Worm (Caenorhabditis elegans) whole organism, L4/young adult: ENCODE data around the gene D2045.7.
"Not testable (repeated sequence)": the region's sequence is repeated elsewhere in the genome, so short reads cannot be mapped to it uniquely, and the experiment has no call there.

Source experiments
- W03F9.2 ChIP-seq: fragments of 150-350 bp; optimal IDR thresholded peaks from 2 replicates; lab custom pipeline; 2014; ENCODE audit warnings: missing biosample characterization, missing genetic modification characterization
- dao-5 ChIP-seq: sonication (generic microtip); optimal IDR thresholded peaks from 2 replicates; lab custom pipeline; 2016; ENCODE audit warnings: missing genotype, missing genetic modification characterization, moderate library complexity, missing compliant biosample characterization
- him-1 ChIP-seq: sonication (generic microtip); optimal IDR thresholded peaks from 2 replicates; lab custom pipeline; 2016; ENCODE audit warnings: missing genotype, missing genetic modification reagents, missing genetic modification characterization, missing compliant biosample characterization

Gene D2045.7

DNA sequence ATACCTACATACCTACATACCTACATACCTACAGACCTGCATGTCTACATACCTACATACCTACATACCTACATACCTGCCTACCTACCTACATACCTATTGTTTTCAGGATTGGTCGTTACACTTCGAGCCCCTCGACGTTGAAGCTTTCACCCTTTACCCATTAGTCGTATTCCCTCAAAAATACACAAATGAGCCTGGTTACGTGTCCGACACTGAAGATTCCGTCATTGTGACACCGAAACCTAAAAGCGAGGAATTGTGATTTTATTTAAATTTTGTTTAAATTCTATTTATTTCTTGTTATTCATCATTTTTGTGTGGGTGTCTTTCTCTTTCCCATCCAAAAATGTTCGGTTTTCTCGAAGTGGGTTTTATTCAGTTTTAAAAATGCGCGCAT, at the start of gene D2045.7:
D2045.7 (plus strand) TSS at position 301 of the 400 bp plus-strand sequence.
- no peak for TF ChIP-seq him-1 (tag; lab: Kevin White, UChicago)
- no peak for TF ChIP-seq dao-5 (tag; lab: Kevin White, UChicago)
- no peak for TF ChIP-seq W03F9.2

DNA sequence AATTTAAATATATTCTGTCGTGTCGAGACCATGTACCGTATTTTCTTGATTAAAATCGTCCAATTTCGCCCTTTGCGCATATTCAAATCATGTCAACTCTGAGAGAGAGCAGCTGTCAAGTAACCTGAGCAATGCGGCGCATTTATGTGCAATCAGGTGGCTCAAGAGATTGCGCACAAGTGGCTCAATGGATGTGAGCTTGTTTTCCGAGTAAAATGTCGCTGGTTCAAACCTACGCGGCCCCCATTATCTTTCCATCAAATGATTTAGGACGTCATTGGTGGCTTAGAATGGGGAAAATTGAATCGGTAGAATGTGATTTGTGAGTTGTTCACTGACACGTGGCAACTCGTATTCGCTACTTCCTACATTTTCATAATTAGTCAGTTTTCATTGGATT, 47.2 kb upstream of the D2045.7 start:
- no peak for TF ChIP-seq dao-5 (tag; lab: Kevin White, UChicago)
- no peak for TF ChIP-seq W03F9.2
- TF ChIP-seq him-1 (tag; lab: Kevin White, UChicago): peak; percentile 2

DNA sequence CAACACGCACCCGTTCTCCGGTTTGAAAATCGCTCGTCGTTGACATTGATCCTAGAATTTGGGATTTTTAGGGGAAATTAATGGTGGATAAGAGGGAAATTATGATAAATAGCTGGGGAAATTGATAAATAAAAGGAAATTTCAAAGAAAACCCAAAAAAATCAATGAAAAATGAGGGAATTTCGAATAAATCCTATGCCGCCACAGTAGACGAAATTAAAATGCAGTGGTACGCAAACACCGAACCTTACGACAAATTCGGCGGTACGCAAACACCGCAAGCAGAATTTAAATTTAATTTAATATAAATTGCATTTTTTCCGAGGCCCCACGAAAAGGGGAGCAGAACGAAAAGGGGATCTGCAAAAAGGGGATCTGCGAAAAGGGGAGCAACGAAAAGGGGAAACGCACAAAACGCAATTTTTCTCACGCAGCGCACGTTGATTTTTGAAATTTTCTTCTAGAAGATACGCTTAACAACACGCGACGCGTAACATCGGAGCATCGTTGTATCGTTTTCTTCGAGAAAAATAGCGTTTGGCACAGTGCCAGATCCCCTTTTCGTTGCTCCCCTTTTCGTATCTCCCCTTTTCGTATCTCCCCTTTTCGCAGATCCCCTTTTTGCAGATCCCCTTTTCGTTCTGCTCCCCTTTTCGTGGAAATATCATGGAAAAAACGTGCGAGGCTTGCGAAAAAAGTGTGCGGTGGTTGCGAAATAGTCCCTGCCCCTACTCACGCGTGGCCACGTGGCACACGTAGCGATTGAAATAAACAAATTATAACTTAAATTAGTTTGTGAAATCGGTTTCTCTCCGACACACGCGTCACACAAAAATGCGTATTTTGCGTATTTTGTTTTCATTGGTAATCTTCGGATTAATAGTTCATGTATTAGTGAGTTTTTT, 43.1 kb upstream of the D2045.7 start, which contains the start of the genes smrd-1 and enu-3.1:
smrd-1 (minus strand) TSS at position 51 of the 905 bp plus-strand sequence.
enu-3.1 (plus strand) TSS at position 339 of the 905 bp plus-strand sequence.
- TF ChIP-seq W03F9.2 (peak; percentile 15), him-1 (tag; lab: Kevin White, UChicago) (peak; percentile 6)

DNA sequence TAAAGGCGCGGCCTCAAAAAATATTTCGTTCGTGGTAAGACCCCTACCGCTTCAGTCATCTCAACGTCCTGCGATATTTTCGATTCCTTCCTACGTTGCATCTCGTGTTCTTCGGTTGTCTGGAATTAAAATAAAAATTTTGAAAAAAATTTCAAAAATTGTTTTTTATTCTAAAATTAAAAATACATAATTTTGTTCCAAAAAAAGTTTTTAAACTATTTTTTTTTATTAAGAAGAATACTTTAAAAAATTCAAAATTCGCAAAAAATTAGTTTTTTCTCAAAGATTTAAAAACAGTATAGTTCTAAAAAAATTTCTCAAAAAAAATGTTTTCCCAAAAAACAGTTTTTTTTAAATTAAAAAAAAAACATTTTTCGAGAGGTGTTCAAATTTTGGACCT, 40.5 kb upstream of the D2045.7 start, which contains the start of gene H04D03.6:
H04D03.6 (minus strand) TSS at position 101 of the 400 bp plus-strand sequence.
- TF ChIP-seq dao-5 (tag; lab: Kevin White, UChicago); W03F9.2; him-1 (tag; lab: Kevin White, UChicago): not testable (repeated sequence)

DNA sequence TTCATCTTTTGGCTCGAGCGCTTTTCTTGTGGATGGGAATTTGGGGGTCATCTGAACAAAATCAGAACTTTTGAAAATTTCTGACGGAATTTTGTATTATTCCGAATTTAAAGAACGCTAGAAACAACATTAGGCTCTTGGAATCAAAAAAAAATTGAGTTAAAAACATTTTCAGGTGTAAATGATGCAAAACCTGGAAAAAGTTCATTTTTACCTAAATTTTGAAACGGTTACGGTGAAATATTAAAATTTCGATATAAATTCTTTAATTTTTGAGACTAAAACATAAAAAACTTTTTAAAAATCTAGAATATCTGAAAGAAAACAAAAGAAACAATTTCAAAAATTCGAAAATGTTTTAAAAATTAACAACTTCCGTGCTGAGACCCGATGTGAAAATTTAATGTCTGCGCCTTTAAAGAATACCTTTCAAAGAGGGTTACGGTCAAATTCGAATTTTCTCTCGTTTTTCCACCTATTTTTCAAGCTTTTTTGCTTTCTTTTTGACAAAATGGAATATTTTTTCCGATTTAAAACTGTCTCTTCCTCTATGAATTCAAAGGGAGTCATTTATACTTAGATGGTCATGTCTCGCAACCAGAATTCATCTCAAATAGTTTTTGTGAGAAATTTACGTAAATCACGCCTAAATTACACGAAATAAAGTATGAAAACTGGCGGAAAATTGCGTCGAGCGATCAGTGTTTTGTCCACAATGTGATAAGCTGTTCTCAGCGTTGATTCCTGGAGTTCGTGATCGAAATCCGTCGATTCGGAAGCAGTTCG, 36.7 kb upstream of the D2045.7 start, which contains the start of the genes H04D03.2 and ecps-2:
H04D03.2 (minus strand) TSS at position 51 of the 786 bp plus-strand sequence.
ecps-2 (plus strand) TSS at position 736 of the 786 bp plus-strand sequence.
- TF ChIP-seq him-1 (tag; lab: Kevin White, UChicago): no peak
- TF ChIP-seq dao-5 (tag; lab: Kevin White, UChicago): no peak
- no peak for TF ChIP-seq W03F9.2

DNA sequence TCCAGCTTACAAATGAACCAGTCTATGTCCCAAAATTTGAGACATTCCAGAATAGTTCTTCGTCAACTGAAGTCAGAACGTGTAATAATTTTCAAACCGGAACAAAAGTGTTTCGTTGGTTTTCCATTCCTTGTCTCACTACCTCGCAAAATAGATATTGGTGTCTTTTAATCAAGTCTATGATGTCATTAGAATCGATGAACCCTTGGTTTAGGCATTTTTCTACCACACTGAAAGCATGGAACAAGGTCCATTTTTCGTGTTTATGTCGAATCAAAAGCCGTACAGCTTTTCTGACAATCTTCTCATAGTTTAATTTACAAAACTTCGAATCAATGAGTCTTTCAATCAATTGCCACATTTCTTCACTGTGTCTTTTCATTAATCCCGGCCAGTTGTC, 32.5 kb upstream of the D2045.7 start, which contains the start of gene H04D03.7:
H04D03.7 (minus strand) TSS at position 101 of the 400 bp plus-strand sequence.
- TF ChIP-seq W03F9.2: no peak
- TF ChIP-seq dao-5 (tag; lab: Kevin White, UChicago): no peak
- TF ChIP-seq him-1 (tag; lab: Kevin White, UChicago): no peak

DNA sequence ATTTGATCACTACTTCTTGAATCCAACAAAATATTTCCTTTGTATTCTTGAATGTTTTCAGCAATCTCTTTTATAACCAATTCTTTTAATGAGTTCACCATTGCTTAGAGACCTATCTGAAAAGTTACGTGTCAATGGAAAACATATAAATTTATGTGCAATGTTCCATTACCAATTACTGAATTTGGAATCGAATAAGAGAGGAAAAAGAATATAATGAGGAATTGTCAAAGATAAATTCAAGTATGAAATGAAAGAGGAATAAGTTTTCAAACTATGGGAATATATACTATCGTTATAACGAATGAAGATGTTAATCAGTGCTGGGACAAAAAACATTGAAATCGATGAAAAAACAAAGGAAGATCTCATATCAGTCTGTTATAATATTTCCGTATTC, 28.3 kb upstream of the D2045.7 start, which contains the start of gene H04D03.4:
H04D03.4 (minus strand) TSS at position 101 of the 400 bp plus-strand sequence.
- TF ChIP-seq him-1 (tag; lab: Kevin White, UChicago) (no peak), dao-5 (tag; lab: Kevin White, UChicago) (no peak), W03F9.2 (no peak)

DNA sequence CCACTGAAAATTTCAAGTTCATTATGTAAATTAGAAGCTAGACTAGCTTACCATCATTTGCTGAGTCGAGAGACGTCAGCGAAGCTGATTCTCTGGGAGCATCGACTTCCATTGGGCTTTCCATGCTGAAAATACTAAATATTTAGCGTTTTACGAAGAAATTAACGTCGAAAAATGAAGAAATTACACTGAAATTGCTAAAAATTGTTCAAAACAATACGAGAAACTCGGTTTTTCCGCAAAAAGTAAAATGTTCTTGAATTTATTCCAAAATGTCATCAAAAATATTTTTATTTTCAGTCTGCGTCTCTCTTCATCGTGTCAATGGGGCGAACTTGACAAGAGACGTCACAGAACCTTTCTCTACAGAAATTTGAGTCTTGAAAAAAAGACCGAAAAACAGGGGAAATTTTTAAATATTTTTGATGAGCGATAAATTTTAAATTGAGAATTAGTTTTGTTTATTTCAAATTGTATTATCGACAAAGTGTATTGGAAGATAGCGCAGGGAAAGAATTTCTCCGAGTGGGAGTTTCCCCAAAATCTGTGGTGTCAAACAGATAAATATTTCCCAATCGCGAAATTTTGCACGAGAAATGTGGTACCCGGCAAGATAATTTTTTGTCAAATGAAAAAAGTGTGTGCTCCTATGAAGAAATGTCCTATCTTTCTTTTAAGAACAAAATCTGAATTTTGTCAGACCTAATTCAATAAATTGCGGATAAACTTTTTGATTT, 18.7 kb upstream of the D2045.7 start, which contains the start of gene ecps-1:
ecps-1 (minus strand) TSS at position 125 of the 737 bp plus-strand sequence.
- peak; percentile 5 for TF ChIP-seq him-1 (tag; lab: Kevin White, UChicago)
- TF ChIP-seq dao-5 (tag; lab: Kevin White, UChicago): no peak
- TF ChIP-seq W03F9.2: peak; percentile 94

DNA sequence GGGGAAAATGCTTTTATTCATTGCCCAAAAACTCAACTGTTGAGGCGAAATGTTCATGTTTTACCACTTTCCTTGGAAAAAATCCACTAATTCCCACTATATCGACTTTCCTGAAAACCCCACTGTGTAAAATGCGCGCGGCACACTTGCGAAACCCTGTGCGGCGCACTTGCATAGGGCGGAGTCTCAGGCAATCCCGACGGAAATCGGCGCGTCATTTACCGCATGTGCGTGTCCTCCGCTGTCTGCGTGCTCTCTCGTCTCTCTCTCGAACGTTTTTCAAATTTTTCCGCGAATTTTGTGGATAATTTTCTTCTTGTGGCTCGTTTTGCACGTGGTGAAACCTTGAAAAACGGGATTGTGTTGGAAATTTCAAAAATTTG, 18.1 kb upstream of the D2045.7 start, which contains the start of gene atx-2:
atx-2 (plus strand) TSS at position 226 of the 383 bp plus-strand sequence.
- TF ChIP-seq dao-5 (tag; lab: Kevin White, UChicago): peak; percentile 74
- peak; percentile 84 for TF ChIP-seq W03F9.2
- TF ChIP-seq him-1 (tag; lab: Kevin White, UChicago): peak; percentile 35

DNA sequence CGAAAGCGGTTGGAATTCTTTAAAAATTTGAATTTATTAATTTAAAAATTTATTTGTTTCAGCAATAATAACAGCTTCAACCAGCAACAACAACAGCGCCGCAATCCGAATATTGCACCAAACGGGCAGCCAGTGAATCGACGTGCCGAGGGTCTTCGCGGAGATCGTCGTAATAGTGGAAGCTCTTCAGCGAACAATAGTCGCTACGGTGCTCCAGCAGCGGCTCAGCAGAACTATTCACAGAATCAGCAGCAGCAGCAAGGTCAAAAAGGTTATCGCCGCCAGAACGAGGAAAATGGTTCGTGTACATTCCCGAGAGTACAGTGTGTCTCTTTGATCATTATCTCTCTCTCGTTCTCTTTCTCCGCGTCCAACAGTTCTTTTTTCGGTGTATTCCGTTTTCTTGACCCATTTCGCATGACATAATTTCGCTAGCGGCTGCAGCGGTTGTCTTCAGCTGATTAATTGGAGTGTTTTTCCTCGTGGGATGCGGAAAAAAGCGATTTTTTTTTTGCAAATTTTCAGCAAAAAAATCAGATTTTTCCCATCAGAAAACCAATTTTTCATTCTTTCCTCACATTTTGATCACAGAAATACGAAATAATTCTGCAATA, 16.2 kb upstream of the D2045.7 start:
- TF ChIP-seq dao-5 (tag; lab: Kevin White, UChicago) (no peak), him-1 (tag; lab: Kevin White, UChicago) (no peak), W03F9.2 (no peak)

DNA sequence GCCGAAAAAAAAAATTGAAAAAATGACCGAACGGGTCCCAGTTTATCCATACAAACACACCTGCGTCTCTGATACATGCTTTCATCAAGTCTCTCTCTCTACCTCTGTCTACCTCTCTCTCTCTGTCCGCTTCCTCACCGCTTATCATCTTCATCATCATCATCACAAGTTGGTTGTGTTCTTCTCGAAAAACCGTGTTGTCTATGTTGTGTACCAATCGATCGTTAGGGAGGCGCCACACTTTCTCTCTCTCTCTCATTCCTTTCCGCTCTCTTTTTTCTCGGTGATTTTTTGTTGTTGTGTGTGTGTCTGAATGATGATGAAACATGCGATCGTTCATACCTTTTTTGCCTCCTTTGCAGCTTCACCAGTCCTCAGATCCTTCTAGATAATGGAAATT, 15.6 kb upstream of the D2045.7 start:
- TF ChIP-seq dao-5 (tag; lab: Kevin White, UChicago): no peak
- TF ChIP-seq W03F9.2: peak; percentile 7

DNA sequence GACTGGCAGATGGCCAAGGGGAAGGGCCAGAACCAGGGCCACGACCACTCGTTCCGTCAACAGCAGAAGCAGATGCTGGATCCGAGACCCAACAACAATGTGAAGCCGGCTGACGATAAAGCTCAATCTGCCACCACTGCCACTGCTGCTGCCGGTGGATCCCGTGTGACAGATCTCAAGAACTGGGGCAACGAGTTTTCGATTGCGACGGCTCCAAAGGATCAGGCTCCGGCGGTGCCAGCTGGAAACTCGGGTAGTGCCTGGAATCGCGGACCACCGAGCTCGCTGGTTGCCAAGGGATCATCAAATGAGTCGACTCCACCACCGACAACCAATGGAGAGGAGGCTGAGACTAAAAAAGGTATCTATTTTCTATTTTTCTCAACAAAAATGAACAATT, 14.8 kb upstream of the D2045.7 start:
- TF ChIP-seq W03F9.2 (no peak), dao-5 (tag; lab: Kevin White, UChicago) (no peak), him-1 (tag; lab: Kevin White, UChicago) (no peak)
